Fruit fly (Drosophila melanogaster): ENCODE measurements around the gene CG4789.
A peak's percentile ranks its signal among the peaks of the same experiment; 100 is the strongest.

CG4789 gene

DNA sequence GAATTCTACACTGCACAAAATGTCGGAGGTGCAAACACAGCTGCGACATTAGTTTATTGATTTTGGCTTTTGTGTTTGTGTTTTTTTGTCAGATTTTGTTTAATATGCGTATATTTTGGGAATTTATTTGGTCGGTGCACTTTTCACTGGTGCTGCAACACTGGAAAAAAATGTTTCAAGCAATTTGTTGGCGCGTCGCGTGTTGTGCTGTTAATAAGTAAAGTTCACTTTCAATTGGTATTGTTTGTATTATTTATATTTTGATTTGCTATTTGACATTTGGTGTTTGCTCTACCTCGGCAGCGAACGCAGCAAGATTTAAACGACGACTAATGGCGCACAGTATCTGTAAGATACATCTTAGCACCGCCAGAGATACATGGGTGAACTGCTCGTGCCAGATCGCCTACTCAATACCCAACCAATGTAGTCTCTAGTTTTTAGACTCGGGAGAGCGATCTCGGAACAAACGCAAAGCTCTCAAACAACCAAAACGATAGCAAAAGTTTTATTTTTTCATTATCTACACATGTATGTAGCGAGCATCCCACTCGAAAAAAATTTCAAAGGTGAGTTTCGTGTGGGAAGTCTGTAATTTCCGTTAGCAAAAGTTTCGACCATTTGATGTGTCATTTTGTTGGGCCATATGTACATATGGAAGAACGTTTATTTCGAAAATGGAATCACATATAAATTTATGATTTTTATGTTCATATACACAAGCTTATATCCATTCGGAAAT, 18.4 kb upstream of the CG4789 start (continued):
- TF ChIP-seq Taf1 (GFP tag; IDR thresholded peaks at IDR 0.05) (0 out of 2 replicates have a peak, but pooled peaks have one; percentile 39), Poxn (GFP tag; IDR thresholded peaks at IDR 0.05) (no peak), ci (GFP tag; IDR thresholded peaks at IDR 0.05) (0 out of 3 replicates have a peak, but pooled peaks have one; percentile 65), toy (GFP tag; IDR thresholded peaks at IDR 0.05) (no peak), pan (optimal IDR thresholded peaks at IDR 0.05) (no peak), pan (GFP tag; optimal IDR thresholded peaks at IDR 0.05 in 1 of 2, IDR thresholded peaks at IDR 0.05 in 1 of 2) (peak in 1 of 2 experiments; percentile 72), CG17829 (tag; optimal IDR thresholded peaks at IDR 0.05) (no peak), CG15696 (tag; optimal IDR thresholded peaks at IDR 0.05) (no peak), CG6791 (GFP tag; IDR thresholded peaks at IDR 0.05; ENCODE audit: partially characterized antibody) (no peak), stc (GFP tag; IDR thresholded peaks at IDR 0.05) (peak; percentile 60; the same call in 1 of the 2 replicates), CG14050 (GFP tag; IDR thresholded peaks at IDR 0.05) (peak; percentile 59), fd64A (GFP tag; optimal IDR thresholded peaks at IDR 0.05) (no peak), aop (GFP tag; IDR thresholded peaks at IDR 0.05) (no peak), CG9932 (GFP tag; IDR thresholded peaks at IDR 0.05) (peak; percentile 58), insv (GFP tag; optimal IDR thresholded peaks at IDR 0.05) (no peak), chif (GFP tag; optimal IDR thresholded peaks at IDR 0.05) (peak; percentile 47 to 58), CG14667 (GFP tag; IDR thresholded peaks at IDR 0.05) (no peak), inv (GFP tag; IDR thresholded peaks at IDR 0.05; ENCODE audit: partially characterized antibody) (no peak), h (optimal IDR thresholded peaks at IDR 0.05) (no peak), fd96Cb (tag; optimal IDR thresholded peaks at IDR 0.05) (peak; percentile 42), dmrt11E (tag; optimal IDR thresholded peaks at IDR 0.05) (peak; percentile 14), pita (GFP tag; optimal IDR thresholded peaks at IDR 0.05) (no peak), slou (GFP tag; optimal IDR thresholded peaks at IDR 0.05) (peak; percentile 35), MBD-R2 (GFP tag; IDR thresholded peaks at IDR 0.05) (no peak), CG4730 (GFP tag; IDR thresholded peaks at IDR 0.05) (peak; percentile 52; the same call in 1 of the 2 replicates), CG8944 (GFP tag; optimal IDR thresholded peaks at IDR 0.05) (peak; percentile 37), CG18011 (GFP tag; optimal IDR thresholded peaks at IDR 0.05) (peak; percentile 14), CG14710 (tag; optimal IDR thresholded peaks at IDR 0.05) (peak; percentile 23), luna (GFP tag; optimal IDR thresholded peaks at IDR 0.05) (no peak), CG31224 (GFP tag; IDR thresholded peaks at IDR 0.05) (peak; percentile 27; the same call in 1 of the 2 replicates), CG12744 (GFP tag; optimal IDR thresholded peaks at IDR 0.05) (no peak), E2f1 (GFP tag; IDR thresholded peaks at IDR 0.05) (peak; percentile 40), HLH4C (GFP tag; IDR thresholded peaks at IDR 0.05; ENCODE audit: partially characterized antibody) (no peak), CG6683 (GFP tag; optimal IDR thresholded peaks at IDR 0.05) (no peak), ewg (GFP tag; optimal IDR thresholded peaks at IDR 0.05) (peak; percentile 29), wdn (GFP tag; IDR thresholded peaks at IDR 0.05) (0 out of 2 replicates have a peak, but pooled peaks have one; percentile 35), tin (GFP tag; optimal IDR thresholded peaks at IDR 0.05) (peak; percentile 53), pho (GFP tag; optimal IDR thresholded peaks at IDR 0.05) (peak; percentile 39), CG1529 (GFP tag; optimal IDR thresholded peaks at IDR 0.05) (no peak), CG4707 (GFP tag; optimal IDR thresholded peaks at IDR 0.05) (no peak), Fer2 (tag; optimal IDR thresholded peaks at IDR 0.05) (no peak), Abd-B (GFP tag; optimal IDR thresholded peaks at IDR 0.05) (peak; percentile 4), Atf6 (GFP tag; IDR thresholded peaks at IDR 0.05) (peak; percentile 42; the same call in 1 of the 2 replicates), CG32772 (GFP tag; IDR thresholded peaks at IDR 0.05) (0 out of 2 replicates have a peak, but pooled peaks have one; percentile 25), emc (GFP tag; optimal IDR thresholded peaks at IDR 0.05) (no peak), CG9609 (GFP tag; optimal IDR thresholded peaks at IDR 0.05) (peak; percentile 81), CG9215 (GFP tag; IDR thresholded peaks at IDR 0.05) (peak; percentile 29; the same call in 1 of the 2 replicates), H2.0 (GFP tag; IDR thresholded peaks at IDR 0.05) (0 out of 2 replicates have a peak, but pooled peaks have one; percentile 21), CG4820 (GFP tag; optimal IDR thresholded peaks at IDR 0.05) (peak; percentile 37), CG7839 (tag; optimal IDR thresholded peaks at IDR 0.05) (peak; percentile 60)

All from whole organism, embryonic.